Fruit fly (Drosophila melanogaster): ENCODE results near the gene dsx.

dm6 chr3R:7991446-7991845 lies 24.2 kb upstream of the dsx start:
- TF ChIP-seq acj6 (GFP tag; optimal IDR thresholded peaks at IDR 0.05) (no peak), CG8632 (GFP tag; optimal IDR thresholded peaks at IDR 0.05) (no peak), CG1621 (tag; optimal IDR thresholded peaks at IDR 0.05) (no peak), Met (GFP tag; optimal IDR thresholded peaks at IDR 0.05) (no peak), Smox (GFP tag; optimal IDR thresholded peaks at IDR 0.05) (no peak), topi (GFP tag; optimal IDR thresholded peaks at IDR 0.05) (no peak), Ets21C (GFP tag; optimal IDR thresholded peaks at IDR 0.05) (no peak), Eip75B (GFP tag; optimal IDR thresholded peaks at IDR 0.05) (no peak), CG6854 (GFP tag; optimal IDR thresholded peaks at IDR 0.05) (no peak), lz (GFP tag; optimal IDR thresholded peaks at IDR 0.05) (no peak), CG6792 (GFP tag; optimal IDR thresholded peaks at IDR 0.05) (no peak), CG11294 (GFP tag; IDR thresholded peaks at IDR 0.05) (no peak), OdsH (GFP tag; optimal IDR thresholded peaks at IDR 0.05) (no peak)
